Worm (Caenorhabditis elegans) whole organism, young adult: ENCODE measurements around the gene C39E9.12.

Experiments used
- ets-4 ChIP-seq: fragments of 200-800 bp; sonication (Bioruptor generic); optimal IDR thresholded peaks from 2 replicates; lab custom pipeline; 2018; ENCODE audit warnings: mild to moderate bottlenecking, missing genetic modification characterization, missing compliant biosample characterization
- hrde-1 ChIP-seq: sonication (generic microtip); optimal IDR thresholded peaks from 2 replicates; lab custom pipeline; 2016; ENCODE audit warnings: missing genetic modification characterization, mild to moderate bottlenecking, missing compliant biosample characterization, moderate library complexity, missing genotype, missing genetic modification reagents, borderline replicate concordance
- lin-35 ChIP-seq, 3 experiments: fragments of 150-350 bp in 2 of 3; sonication (generic microtip) in 1 of 3; optimal IDR thresholded peaks; 2 replicates each; lab custom pipeline; 2014 to 2018; ENCODE audit warnings: missing biosample characterization in 3 of 3, missing genetic modification characterization in 3 of 3, missing genetic modification reagents in 3 of 3
- lin-54 ChIP-seq: fragments of 200-800 bp; sonication (Bioruptor generic); optimal IDR thresholded peaks from 2 replicates; lab custom pipeline; 2018; ENCODE audit warnings: mild to moderate bottlenecking, missing genetic modification characterization, missing compliant biosample characterization
- nfya-1 ChIP-seq: sonication (generic microtip); optimal IDR thresholded peaks from 2 replicates; lab custom pipeline; 2017; ENCODE audit warnings: antibody characterized with exemption, missing compliant biosample characterization, missing genetic modification characterization, borderline replicate concordance; ENCODE audit not compliant: insufficient read depth
- nhr-120 ChIP-seq: fragments of 200-800 bp; sonication (Bioruptor generic); IDR thresholded peaks from 2 replicates; pipeline ENCODE4 v1.3.6; 2022; ENCODE audit warnings: missing genetic modification characterization, missing compliant biosample characterization

- no peak for TF ChIP-seq ets-4 (GFP tag; lab: Kevin White, UChicago)
- no peak for TF ChIP-seq hrde-1 (tag; lab: Kevin White, UChicago)
- no peak for TF ChIP-seq lin-35 (GFP tag; optimal IDR thresholded peaks at IDR 0.05; lab: Kevin White, UChicago)
- no peak for TF ChIP-seq lin-54 (GFP tag; lab: Kevin White, UChicago)
- no peak for TF ChIP-seq nfya-1
- TF ChIP-seq nhr-120 (GFP tag; lab: Robert Waterston, UW): no peak
Measured at ce11 chrIV:13095462-13095861, 1.7 kb downstream of the C39E9.12 start, which contains the start of gene rfc-3.
